Fruit fly (Drosophila melanogaster): ENCODE data around the gene PolE1.

Gene PolE1

dm6 chr3R:23386021-23386457 is 38.1 kb downstream of the PolE1 start (continued):
- TF ChIP-seq eve (GFP tag; optimal IDR thresholded peaks at IDR 0.05), result peak in 1 of 2 experiments; percentile 29

- TF ChIP-seq ap (GFP tag; IDR thresholded peaks at IDR 0.05), result peak; percentile 55
- peak in 1 of 3 experiments; percentile 23 for TF ChIP-seq lola (GFP tag; optimal IDR thresholded peaks at IDR 0.05)
- peak; percentile 38 for TF ChIP-seq Hr3 (GFP tag; optimal IDR thresholded peaks at IDR 0.05)
- no peak for TF ChIP-seq hkb (optimal IDR thresholded peaks at IDR 0.05)
- TF ChIP-seq hkb (GFP tag; IDR thresholded peaks at IDR 0.05), result peak; percentile 66
- peak; percentile 32 for TF ChIP-seq CG1233 (GFP tag; optimal IDR thresholded peaks at IDR 0.05)
- TF ChIP-seq Six4 (GFP tag; optimal IDR thresholded peaks at IDR 0.05), result no peak
- peak; percentile 15 for TF ChIP-seq CG8944 (GFP tag; optimal IDR thresholded peaks at IDR 0.05)
- TF ChIP-seq CG3407 (GFP tag; optimal IDR thresholded peaks at IDR 0.05), result peak; percentile 30
- peak; percentile 36; the same call in 1 of the 2 replicates for TF ChIP-seq Awh (GFP tag; IDR thresholded peaks at IDR 0.05)
- no peak for TF ChIP-seq CkIIα-i1 (GFP tag; IDR thresholded peaks at IDR 0.05)
- TF ChIP-seq CG10462 (GFP tag; optimal IDR thresholded peaks at IDR 0.05), result no peak
- TF ChIP-seq tap (tag; optimal IDR thresholded peaks at IDR 0.05), result peak; percentile 48
- peak; percentile 43 for TF ChIP-seq org-1 (GFP tag; optimal IDR thresholded peaks at IDR 0.05)
- no peak for TF ChIP-seq scrt (GFP tag; optimal IDR thresholded peaks at IDR 0.05)
- TF ChIP-seq ind (GFP tag; optimal IDR thresholded peaks at IDR 0.05), result peak; percentile 19
- 0 out of 2 replicates have a peak, but pooled peaks have one; percentile 35 for TF ChIP-seq crol (GFP tag; IDR thresholded peaks at IDR 0.05)
- TF ChIP-seq Hr51 (GFP tag; optimal IDR thresholded peaks at IDR 0.05), result peak in 1 of 2 experiments; percentile 73
- no peak for TF ChIP-seq Deaf1 (tag; optimal IDR thresholded peaks at IDR 0.05)
- TF ChIP-seq CG7839 (tag; optimal IDR thresholded peaks at IDR 0.05), result peak; percentile 50
- TF ChIP-seq jing (GFP tag; optimal IDR thresholded peaks at IDR 0.05), result peak; percentile 25
- TF ChIP-seq CG15696 (tag; optimal IDR thresholded peaks at IDR 0.05), result peak; percentile 39
- TF ChIP-seq gt (GFP tag; IDR thresholded peaks at IDR 0.05), result no peak
- peak; percentile 19 for TF ChIP-seq CG12769 (tag; optimal IDR thresholded peaks at IDR 0.05)
- TF ChIP-seq CG18262 (tag; optimal IDR thresholded peaks at IDR 0.05), result peak; percentile 38
- TF ChIP-seq CG15269 (tag; optimal IDR thresholded peaks at IDR 0.05), result peak; percentile 42
- TF ChIP-seq CG17328 (GFP tag; IDR thresholded peaks at IDR 0.05), result peak; percentile 65
- TF ChIP-seq tin (GFP tag; optimal IDR thresholded peaks at IDR 0.05), result peak; percentile 38
- TF ChIP-seq ase (GFP tag; IDR thresholded peaks at IDR 0.05), result peak; percentile 43; the same call in 1 of the 3 replicates
- TF ChIP-seq Dref (GFP tag; IDR thresholded peaks at IDR 0.05), result no peak
- no peak for TF ChIP-seq CG7357 (GFP tag; IDR thresholded peaks at IDR 0.05)
- TF ChIP-seq CG10979 (tag; optimal IDR thresholded peaks at IDR 0.05), result peak; percentile 70
- TF ChIP-seq lab (GFP tag; optimal IDR thresholded peaks at IDR 0.05), result peak; percentile 23
- TF ChIP-seq Hsf (GFP tag; optimal IDR thresholded peaks at IDR 0.05), result peak; percentile 31
- TF ChIP-seq MESR4 (GFP tag; optimal IDR thresholded peaks at IDR 0.05), result no peak
- TF ChIP-seq Xbp1 (GFP tag; optimal IDR thresholded peaks at IDR 0.05), result peak; percentile 66
- 0 out of 2 replicates have a peak, but pooled peaks have one; percentile 7 for TF ChIP-seq dimm (GFP tag; IDR thresholded peaks at IDR 0.05)
- TF ChIP-seq CG8089 (GFP tag; optimal IDR thresholded peaks at IDR 0.05), result peak; percentile 32
- TF ChIP-seq D19A (tag; optimal IDR thresholded peaks at IDR 0.05), result peak; percentile 46
- TF ChIP-seq so (GFP tag; IDR thresholded peaks at IDR 0.05), result no peak
- peak; percentile 40; the same call in 1 of the 2 replicates for TF ChIP-seq Xrp1 (GFP tag; IDR thresholded peaks at IDR 0.05)
- TF ChIP-seq CG10147 (GFP tag; optimal IDR thresholded peaks at IDR 0.05), result no peak
- TF ChIP-seq unc-4 (GFP tag; IDR thresholded peaks at IDR 0.05; ENCODE audit: partially characterized antibody), result no peak
- peak; percentile 52 for TF ChIP-seq PHDP (tag; optimal IDR thresholded peaks at IDR 0.05)
- peak; percentile 19 for TF ChIP-seq CG1792 (GFP tag; optimal IDR thresholded peaks at IDR 0.05)
- TF ChIP-seq CG2678 (tag; optimal IDR thresholded peaks at IDR 0.05), result peak; percentile 55
- peak; percentile 41 for TF ChIP-seq Chrac-16 (GFP tag; optimal IDR thresholded peaks at IDR 0.05)
- peak; percentile 57 for TF ChIP-seq zen (tag; optimal IDR thresholded peaks at IDR 0.05)
These were observed 39.0 kb downstream of the PolE1 start for dm6 chr3R:23386907-23387306.
